Fruit fly (Drosophila melanogaster) whole organism, pupa: ENCODE data around the gene rut.

Source experiments
- CG12605 ChIP-seq: fragments of 200-800 bp; sonication (Bioruptor generic); IDR thresholded peaks from 2 replicates; pipeline ENCODE4 v1.3.6; 2022; ENCODE audit warnings: missing biosample characterization, missing genetic modification characterization
- CG13204 ChIP-seq: fragments of 200-800 bp; sonication (Bioruptor generic); optimal IDR thresholded peaks from 2 replicates; lab custom pipeline; 2018; ENCODE audit warnings: missing biosample characterization, mild to moderate bottlenecking, missing genetic modification characterization, moderate library complexity
- CG14655 ChIP-seq: fragments of 200-800 bp; sonication (Bioruptor generic); optimal IDR thresholded peaks from 3 replicates; lab custom pipeline; 2017; ENCODE audit warnings: mild to moderate bottlenecking, missing biosample characterization, missing genetic modification reagents, missing genetic modification characterization
- CG17806 ChIP-seq: fragments of 200-800 bp; sonication (Bioruptor generic); optimal IDR thresholded peaks from 2 replicates; lab custom pipeline; 2018; ENCODE audit warnings: missing biosample characterization, mild to moderate bottlenecking, missing genetic modification characterization, moderate library complexity
- CG32121 ChIP-seq: fragments of 200-800 bp; sonication (Bioruptor generic); IDR thresholded peaks from 2 replicates; pipeline ENCODE4 v1.3.6; 2022; ENCODE audit warnings: missing biosample characterization, missing genetic modification characterization
- CG34367 ChIP-seq: fragments of 200-800 bp; sonication (Bioruptor generic); optimal IDR thresholded peaks from 2 replicates; lab custom pipeline; 2018; ENCODE audit warnings: missing biosample characterization, mild to moderate bottlenecking, missing genetic modification characterization
- D1 ChIP-seq: fragments of 200-800 bp; sonication (Bioruptor generic); optimal IDR thresholded peaks from 2 replicates; lab custom pipeline; 2018; ENCODE audit warnings: missing biosample characterization, mild to moderate bottlenecking, missing genetic modification characterization, moderate library complexity
- EcR ChIP-seq: fragments of 200-800 bp; sonication (Bioruptor generic); optimal IDR thresholded peaks from 3 replicates; lab custom pipeline; 2019; ENCODE audit warnings: missing biosample characterization, missing genetic modification characterization, mild to moderate bottlenecking, moderate library complexity, missing genetic modification reagents
- Pif1B ChIP-seq: fragments of 200-800 bp; sonication (Bioruptor generic); optimal IDR thresholded peaks from 3 replicates; lab custom pipeline; 2016; ENCODE audit warnings: missing biosample characterization, missing genetic modification characterization
- Snoo ChIP-seq: fragments of 200-800 bp; sonication (Bioruptor generic); optimal IDR thresholded peaks from 3 replicates; lab custom pipeline; 2017; ENCODE audit warnings: missing biosample characterization, mild to moderate bottlenecking, missing genetic modification characterization, inconsistent platforms
- gl ChIP-seq: fragments of 200-800 bp; sonication (Bioruptor generic); optimal IDR thresholded peaks from 2 replicates; lab custom pipeline; 2018; ENCODE audit warnings: missing biosample characterization, mild to moderate bottlenecking, missing genetic modification characterization

DNA sequence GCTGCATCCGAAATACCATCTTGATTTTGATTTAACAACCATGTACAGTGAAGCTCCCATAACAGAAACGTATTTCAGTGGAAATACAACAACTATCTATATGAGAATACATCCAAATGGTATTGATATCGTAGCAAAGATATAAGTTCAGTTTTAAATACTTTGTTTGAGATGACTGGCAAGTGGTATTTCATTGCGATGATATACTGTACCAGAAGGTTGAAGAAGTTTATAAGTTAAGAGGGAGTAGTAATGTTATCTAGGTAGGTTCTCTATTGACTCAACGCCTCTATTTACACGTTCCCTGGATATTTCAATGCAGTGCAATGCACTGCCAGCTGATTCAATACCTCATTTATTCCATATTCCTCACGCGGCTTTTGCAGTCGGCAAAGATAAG lies 20.2 kb downstream of the rut start:
- TF ChIP-seq Pif1B (GFP tag; lab: Kevin White, UChicago) = peak; percentile 9
- no peak for TF ChIP-seq Snoo (tag; lab: Kevin White, UChicago)
- no peak for TF ChIP-seq CG12605 (GFP tag; lab: Robert Waterston, UW)
- no peak for TF ChIP-seq CG13204 (GFP tag; lab: Kevin White, UChicago)
- TF ChIP-seq CG14655 = no peak
- no peak for TF ChIP-seq CG17806
- no peak for TF ChIP-seq CG34367
- no peak for TF ChIP-seq CG32121
- TF ChIP-seq D1 (tag; lab: Kevin White, UChicago) = no peak
- TF ChIP-seq EcR (GFP tag; lab: Kevin White, UChicago) = no peak
- TF ChIP-seq gl (tag; lab: Kevin White, UChicago) = no peak
